Fruit fly (Drosophila melanogaster): ENCODE data around the gene CG13877.

Gene CG13877

DNA sequence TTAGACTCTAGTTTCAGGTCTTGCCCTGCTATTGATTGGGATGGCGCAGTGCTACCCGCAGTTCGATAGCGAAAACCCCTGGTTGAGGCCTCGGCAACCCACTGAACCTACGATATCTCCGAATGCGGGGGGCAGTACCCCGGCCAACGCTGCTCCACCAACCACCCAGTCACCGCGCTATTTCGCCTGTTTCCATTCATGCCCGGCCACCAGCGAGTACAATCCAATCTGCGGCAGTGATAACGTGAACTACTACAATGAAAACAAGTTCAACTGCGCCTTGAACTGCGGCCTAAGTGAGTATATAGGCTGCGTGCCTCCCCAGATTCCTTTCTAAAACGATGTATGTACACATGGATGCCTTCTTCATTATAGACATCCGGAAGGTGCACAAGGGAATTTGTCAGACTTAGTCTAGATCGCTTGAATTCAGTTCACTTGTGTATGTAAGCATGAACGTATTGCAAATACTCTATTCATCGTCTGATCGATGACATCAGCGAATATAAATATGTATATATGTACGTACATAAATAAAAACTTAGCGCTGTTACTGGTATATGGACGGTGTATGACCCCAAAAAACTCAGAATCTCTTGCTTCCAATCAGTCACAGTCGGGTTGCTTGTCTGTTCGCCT, at the start of gene CG13877:
CG13877 (plus strand) TSS at position 589 of the 639 bp plus-strand sequence.
- TF ChIP-seq CG14711 (tag; optimal IDR thresholded peaks at IDR 0.05) = no peak
- peak; percentile 88 for TF ChIP-seq cic (GFP tag; optimal IDR thresholded peaks at IDR 0.05)

dm6 chr3L:171729-172128, 46.1 kb upstream of the CG13877 start:
- TF ChIP-seq CG7101 (tag; optimal IDR thresholded peaks at IDR 0.05) (no peak), CG11617 (GFP tag; optimal IDR thresholded peaks at IDR 0.05) (no peak), bab1 (GFP tag; optimal IDR thresholded peaks at IDR 0.05) (no peak), CG5204 (GFP tag; optimal IDR thresholded peaks at IDR 0.05) (no peak), Clk (GFP tag; optimal IDR thresholded peaks at IDR 0.05) (no peak), ovo (GFP tag; optimal IDR thresholded peaks at IDR 0.05) (no peak), CG7045 (GFP tag; optimal IDR thresholded peaks at IDR 0.05) (no peak), CG12768 (GFP tag; optimal IDR thresholded peaks at IDR 0.05) (no peak), CG1620 (GFP tag; optimal IDR thresholded peaks at IDR 0.05) (no peak), CG14711 (tag; optimal IDR thresholded peaks at IDR 0.05) (no peak), Mnt (GFP tag; optimal IDR thresholded peaks at IDR 0.05) (no peak), cnc (optimal IDR thresholded peaks at IDR 0.05) (no peak)

DNA sequence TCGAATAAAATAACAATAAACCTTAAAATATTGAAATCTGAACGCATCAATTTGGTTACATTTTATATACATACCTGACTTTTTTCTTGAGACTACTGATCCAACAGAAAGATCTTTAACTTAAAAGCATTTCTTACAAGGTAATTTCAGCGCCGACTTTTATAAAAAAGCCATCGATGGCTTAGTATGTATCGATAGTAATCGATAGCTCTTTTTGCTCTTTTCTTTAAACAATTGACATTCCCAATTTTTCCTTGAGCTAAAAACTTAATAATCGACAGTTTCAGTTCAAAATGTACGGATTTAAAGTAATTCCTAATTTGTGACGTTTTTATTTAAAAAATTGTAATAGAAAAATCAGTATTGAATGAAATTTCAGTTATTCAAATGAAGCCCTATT, 43.4 kb upstream of the CG13877 start:
- TF ChIP-seq Mnt (GFP tag; optimal IDR thresholded peaks at IDR 0.05) (no peak), bab1 (GFP tag; optimal IDR thresholded peaks at IDR 0.05) (peak; percentile 48)

DNA sequence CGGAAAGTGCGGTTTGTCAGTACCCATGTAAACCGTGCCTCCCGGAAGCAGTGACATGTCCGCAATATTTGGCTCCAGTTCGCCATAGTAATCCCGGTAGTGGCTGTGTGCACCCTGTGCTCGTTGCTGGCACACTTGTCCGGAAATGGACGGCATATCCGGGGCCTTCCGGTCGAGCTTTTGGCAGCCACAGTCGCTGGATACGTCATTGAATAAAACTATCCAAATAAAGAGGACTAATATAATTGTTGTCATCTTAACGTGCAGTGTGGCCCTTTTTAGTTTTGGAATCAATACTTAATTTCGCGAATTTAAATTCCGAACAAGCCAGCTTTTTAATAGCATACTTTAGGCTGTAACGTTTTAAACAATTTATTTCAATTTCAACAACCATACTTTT, 41.9 kb upstream of the CG13877 start, which contains the start of gene CG7049:
CG7049 (minus strand) TSS at position 280 of the 400 bp plus-strand sequence.
- TF ChIP-seq CG1620 (GFP tag; optimal IDR thresholded peaks at IDR 0.05) (no peak), CG12768 (GFP tag; optimal IDR thresholded peaks at IDR 0.05) (no peak), CG14711 (tag; optimal IDR thresholded peaks at IDR 0.05) (peak; percentile 7), Crg-1 (GFP tag; optimal IDR thresholded peaks at IDR 0.05) (no peak), toe (GFP tag; optimal IDR thresholded peaks at IDR 0.05) (no peak), pad (GFP tag; optimal IDR thresholded peaks at IDR 0.05) (no peak), bab1 (GFP tag; optimal IDR thresholded peaks at IDR 0.05) (peak; percentile 50), Clk (GFP tag; optimal IDR thresholded peaks at IDR 0.05) (no peak), CG33017 (tag; optimal IDR thresholded peaks at IDR 0.05) (peak; percentile 40)

- TF ChIP-seq Mnt (GFP tag; optimal IDR thresholded peaks at IDR 0.05) = no peak
- no peak for TF ChIP-seq CG5204 (GFP tag; optimal IDR thresholded peaks at IDR 0.05)
- no peak for TF ChIP-seq cnc (optimal IDR thresholded peaks at IDR 0.05)
- TF ChIP-seq cic (GFP tag; optimal IDR thresholded peaks at IDR 0.05) = no peak
- TF ChIP-seq Hr96 (GFP tag; optimal IDR thresholded peaks at IDR 0.05) = no peak
- TF ChIP-seq Crg-1 (GFP tag; optimal IDR thresholded peaks at IDR 0.05) = no peak
- TF ChIP-seq CG1620 (GFP tag; optimal IDR thresholded peaks at IDR 0.05) = no peak
- TF ChIP-seq bab1 (GFP tag; optimal IDR thresholded peaks at IDR 0.05) = no peak
- TF ChIP-seq CG11617 (GFP tag; optimal IDR thresholded peaks at IDR 0.05) = no peak
- TF ChIP-seq kay (GFP tag; ENCODE audit: borderline replicate concordance) = no peak
- no peak for TF ChIP-seq ovo (GFP tag; optimal IDR thresholded peaks at IDR 0.05)
- no peak for TF ChIP-seq CG7101 (tag; optimal IDR thresholded peaks at IDR 0.05)
- no peak for TF ChIP-seq tj (GFP tag; optimal IDR thresholded peaks at IDR 0.05)
- TF ChIP-seq Clk (GFP tag; optimal IDR thresholded peaks at IDR 0.05) = no peak
- no peak for TF ChIP-seq CG12768 (GFP tag; optimal IDR thresholded peaks at IDR 0.05)
- TF ChIP-seq CG33017 (tag; optimal IDR thresholded peaks at IDR 0.05) = no peak
- TF ChIP-seq CG7045 (GFP tag; optimal IDR thresholded peaks at IDR 0.05) = no peak
- TF ChIP-seq toe (GFP tag; optimal IDR thresholded peaks at IDR 0.05) = no peak
- no peak for TF ChIP-seq CG14711 (tag; optimal IDR thresholded peaks at IDR 0.05)
- TF ChIP-seq pad (GFP tag; optimal IDR thresholded peaks at IDR 0.05) = no peak
Observed at dm6 chr3L:177938-178337, 39.9 kb upstream of the CG13877 start.

DNA sequence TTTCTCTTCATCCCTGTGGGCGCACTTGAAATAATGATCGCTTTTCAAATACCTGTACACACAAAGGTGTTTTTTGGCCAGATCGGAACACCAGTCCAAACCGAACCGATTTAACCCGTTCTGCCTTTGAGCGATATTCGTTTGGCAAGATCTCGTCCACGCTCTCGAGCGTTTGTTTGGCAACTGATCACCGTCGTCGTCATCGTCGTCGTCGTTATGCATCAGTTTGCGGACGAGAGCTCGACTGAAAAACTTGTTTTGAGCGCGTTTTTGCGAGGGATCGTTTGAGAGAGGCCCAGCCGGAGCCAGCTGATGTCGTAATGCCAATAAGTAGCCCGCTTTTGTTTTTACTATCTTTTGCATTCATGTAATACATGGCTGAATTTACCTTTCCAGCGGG, 39.4 kb upstream of the CG13877 start:
- TF ChIP-seq CG5204 (GFP tag; optimal IDR thresholded peaks at IDR 0.05) (no peak), CG12768 (GFP tag; optimal IDR thresholded peaks at IDR 0.05) (no peak), Crg-1 (GFP tag; optimal IDR thresholded peaks at IDR 0.05) (no peak), CG33017 (tag; optimal IDR thresholded peaks at IDR 0.05) (no peak), tj (GFP tag; optimal IDR thresholded peaks at IDR 0.05) (no peak), Hr96 (GFP tag; optimal IDR thresholded peaks at IDR 0.05) (no peak), kay (GFP tag; ENCODE audit: borderline replicate concordance) (no peak), bab1 (GFP tag; optimal IDR thresholded peaks at IDR 0.05) (no peak), cic (GFP tag; optimal IDR thresholded peaks at IDR 0.05) (no peak), CG14711 (tag; optimal IDR thresholded peaks at IDR 0.05) (no peak), Clk (GFP tag; optimal IDR thresholded peaks at IDR 0.05) (no peak), Mnt (GFP tag; optimal IDR thresholded peaks at IDR 0.05) (no peak), CG11617 (GFP tag; optimal IDR thresholded peaks at IDR 0.05) (no peak), ovo (GFP tag; optimal IDR thresholded peaks at IDR 0.05) (no peak), CG7101 (tag; optimal IDR thresholded peaks at IDR 0.05) (no peak)

DNA sequence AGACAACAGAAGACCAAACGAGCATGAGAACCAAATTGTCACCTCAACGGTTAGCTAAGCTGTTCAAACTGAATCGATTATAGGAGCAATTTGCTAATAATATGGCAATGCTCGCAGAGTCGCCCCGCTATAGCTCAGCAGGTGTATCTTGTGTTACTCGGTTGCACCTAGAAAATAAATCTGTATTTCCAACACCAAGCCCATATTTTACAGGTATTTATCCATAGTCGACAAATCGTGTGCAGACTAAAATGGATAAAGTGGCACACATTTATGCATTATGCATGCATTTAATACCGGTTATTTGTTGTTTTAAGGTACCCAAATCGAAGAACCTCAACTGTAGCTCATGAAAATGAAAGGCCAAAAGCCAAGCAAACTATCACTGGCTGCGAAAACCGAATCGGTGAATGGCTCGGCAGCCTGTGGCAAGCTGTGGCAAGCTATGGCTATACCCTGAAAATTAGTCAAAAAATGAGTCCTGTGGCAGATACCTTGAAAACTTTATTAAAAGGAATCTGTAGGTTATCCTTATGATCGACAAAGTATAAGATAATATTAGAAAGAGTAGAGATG, 38.9 kb upstream of the CG13877 start, which contains the start of gene Vdup1:
Vdup1 (minus strand) TSS at position 51 of the 576 bp plus-strand sequence.
- no peak for TF ChIP-seq Hr96 (GFP tag; optimal IDR thresholded peaks at IDR 0.05)

Data from whole organism, adult.